Worm (Caenorhabditis elegans) whole organism, L4 larva: ENCODE data around the gene pes-23.

ENCODE experiments used
- D1046.2 ChIP-seq: fragments of 200-800 bp; sonication (Bioruptor generic); IDR thresholded peaks from 2 replicates; pipeline ENCODE4 v1.3.6; 2022; ENCODE audit warnings: missing genetic modification characterization, missing compliant biosample characterization
- F26F4.8 ChIP-seq: fragments of 200-800 bp; sonication (Bioruptor generic); conservative IDR thresholded peaks from 2 replicates; pipeline ENCODE4 v1.3.6; 2022; ENCODE audit warnings: missing genetic modification characterization, missing compliant biosample characterization
- F37D6.2 ChIP-seq: sonication (generic microtip); optimal IDR thresholded peaks from 2 replicates; lab custom pipeline; 2016; ENCODE audit warnings: mild to moderate bottlenecking, missing genetic modification characterization, missing compliant biosample characterization
- F49E8.2 ChIP-seq: sonication (generic microtip); optimal IDR thresholded peaks from 2 replicates; lab custom pipeline; 2016; ENCODE audit warnings: missing compliant biosample characterization, mild to moderate bottlenecking, missing genetic modification characterization, borderline replicate concordance
- T20F7.1 ChIP-seq: fragments of 200-800 bp; sonication (Bioruptor generic); optimal IDR thresholded peaks from 2 replicates; lab custom pipeline; 2018; ENCODE audit warnings: mild to moderate bottlenecking, missing genetic modification characterization, missing compliant biosample characterization
- T26A8.4 ChIP-seq: fragments of 200-800 bp; sonication (Bioruptor generic); IDR thresholded peaks from 2 replicates; pipeline ENCODE4 v1.3.6; 2022; ENCODE audit warnings: missing genetic modification characterization, missing compliant biosample characterization
- Y105C5A.15 ChIP-seq: fragments of 200-800 bp; sonication (Bioruptor generic); IDR thresholded peaks from 2 replicates; pipeline ENCODE4 v1.3.6; 2022; ENCODE audit warnings: missing genetic modification characterization, missing compliant biosample characterization
- ZK337.2 ChIP-seq: fragments of 200-800 bp; sonication (Bioruptor generic); IDR thresholded peaks from 2 replicates; pipeline ENCODE4 v1.3.6; 2022; ENCODE audit warnings: missing genetic modification reagents, missing genetic modification characterization, missing compliant biosample characterization
- aha-1 ChIP-seq: fragments of 150-350 bp; peaks from one replicate; lab custom pipeline; 2014; ENCODE audit warnings: missing biosample characterization, missing genetic modification characterization
- aly-2 ChIP-seq: sonication (generic microtip); optimal IDR thresholded peaks from 2 replicates; lab custom pipeline; 2018; ENCODE audit warnings: missing biosample characterization, missing genetic modification characterization
- arid-1 ChIP-seq: fragments of 200-800 bp; sonication (Bioruptor generic); conservative IDR thresholded peaks from 2 replicates; pipeline ENCODE4 v1.3.6; 2022; ENCODE audit warnings: missing genetic modification reagents, missing genetic modification characterization, missing compliant biosample characterization
- ceh-20 ChIP-seq: fragments of 200-800 bp; sonication (Bioruptor generic); IDR thresholded peaks from 2 replicates; pipeline ENCODE4 v1.3.6; 2022; ENCODE audit warnings: missing genetic modification reagents, missing genetic modification characterization, missing compliant biosample characterization
- ces-1 ChIP-seq: fragments of 150-350 bp; sonication (generic microtip); optimal IDR thresholded peaks from 4 replicates; lab custom pipeline; 2014; ENCODE audit warnings: missing biosample characterization, missing genetic modification reagents, missing genetic modification characterization
- ctbp-1 ChIP-seq: fragments of 200-800 bp; sonication (Bioruptor generic); IDR thresholded peaks from 2 replicates; pipeline ENCODE4 v1.3.6; 2022; ENCODE audit warnings: missing genetic modification reagents, missing genetic modification characterization, missing compliant biosample characterization
- daf-12 ChIP-seq: fragments of 150-350 bp; optimal IDR thresholded peaks from 2 replicates; lab custom pipeline; 2014; ENCODE audit warnings: missing biosample characterization, missing genetic modification reagents, missing genetic modification characterization
- daf-16 ChIP-seq, 3 experiments: sonication (generic microtip); optimal IDR thresholded peaks; 2 replicates each; lab custom pipeline; 2016 to 2017; ENCODE audit warnings: missing genetic modification characterization in 3 of 3, missing genetic modification reagents in 3 of 3, mild to moderate bottlenecking in 2 of 3, missing compliant biosample characterization in 2 of 3, missing biosample characterization in 1 of 3, moderate library complexity in 1 of 3
- daf-19 ChIP-seq: fragments of 200-800 bp; sonication (Bioruptor generic); conservative IDR thresholded peaks from 2 replicates; pipeline ENCODE4 v1.3.6; 2022; ENCODE audit warnings: missing genetic modification characterization, missing compliant biosample characterization
- dmd-6 ChIP-seq: fragments of 200-800 bp; sonication (Bioruptor generic); IDR thresholded peaks from 2 replicates; pipeline ENCODE4 v1.3.6; 2022; ENCODE audit warnings: missing genetic modification reagents, missing genetic modification characterization, missing compliant biosample characterization
- dpl-1 ChIP-seq: fragments of 150-350 bp; optimal IDR thresholded peaks from 2 replicates; lab custom pipeline; 2014; ENCODE audit warnings: missing biosample characterization, missing genetic modification reagents, missing genetic modification characterization
- duxl-1 ChIP-seq: sonication (generic microtip); optimal IDR thresholded peaks from 2 replicates; lab custom pipeline; 2016; ENCODE audit warnings: mild to moderate bottlenecking, missing genetic modification characterization, moderate library complexity, missing compliant biosample characterization; ENCODE audit not compliant: poor library complexity
- dve-1 ChIP-seq: sonication (generic microtip); optimal IDR thresholded peaks from 2 replicates; lab custom pipeline; 2017; ENCODE audit warnings: antibody characterized with exemption, mild to moderate bottlenecking, missing genetic modification characterization, missing compliant biosample characterization; ENCODE audit not compliant: insufficient read depth
- egl-43 ChIP-seq: fragments of 200-800 bp; sonication (Bioruptor generic); IDR thresholded peaks from 2 replicates; pipeline ENCODE4 v1.3.6; 2022; ENCODE audit warnings: missing genetic modification reagents, missing genetic modification characterization, missing compliant biosample characterization
- fos-1 ChIP-seq: fragments of 150-350 bp; optimal IDR thresholded peaks from 2 replicates; lab custom pipeline; 2014; ENCODE audit warnings: missing biosample characterization, missing genetic modification characterization
- hlh-11 ChIP-seq: fragments of 200-800 bp; sonication (Bioruptor generic); optimal IDR thresholded peaks from 2 replicates; lab custom pipeline; 2018; ENCODE audit warnings: mild to moderate bottlenecking, missing genetic modification characterization, missing compliant biosample characterization
- lin-38 ChIP-seq: fragments of 200-800 bp; sonication (Bioruptor generic); IDR thresholded peaks from 2 replicates; pipeline ENCODE4 v1.3.6; 2022; ENCODE audit warnings: missing genetic modification reagents, missing genetic modification characterization, missing compliant biosample characterization
- lir-3 ChIP-seq: sonication (generic microtip); optimal IDR thresholded peaks from 2 replicates; lab custom pipeline; 2016; ENCODE audit warnings: mild to moderate bottlenecking, missing genetic modification characterization, missing compliant biosample characterization
- madf-5 ChIP-seq, 2 experiments: fragments of 200-800 bp; sonication (Bioruptor generic); IDR thresholded peaks; 2 replicates each; pipeline ENCODE4 v1.3.6; 2022; ENCODE audit warnings: missing compliant biosample characterization in 2 of 2, missing genetic modification characterization in 2 of 2
- mes-2 ChIP-seq: sonication (generic microtip); optimal IDR thresholded peaks from 2 replicates; lab custom pipeline; 2016; ENCODE audit warnings: missing genotype, mild to moderate bottlenecking, missing genetic modification characterization, missing compliant biosample characterization; ENCODE audit not compliant: poor library complexity, severe bottlenecking
- mxl-2 ChIP-seq: fragments of 200-800 bp; sonication (Bioruptor generic); conservative IDR thresholded peaks from 2 replicates; pipeline ENCODE4 v1.3.6; 2022; ENCODE audit warnings: missing genetic modification reagents, missing genetic modification characterization, missing compliant biosample characterization
- mxl-3 ChIP-seq: fragments of 200-800 bp; sonication (Bioruptor generic); optimal IDR thresholded peaks from 2 replicates; lab custom pipeline; 2018; ENCODE audit warnings: mild to moderate bottlenecking, missing genetic modification characterization, missing compliant biosample characterization
- nhr-25 ChIP-seq: sonication (generic microtip); optimal IDR thresholded peaks from 2 replicates; lab custom pipeline; 2017; ENCODE audit warnings: missing genetic modification characterization, mild to moderate bottlenecking, missing compliant biosample characterization, antibody characterized with exemption, moderate library complexity, borderline replicate concordance; ENCODE audit not compliant: insufficient read depth
- nhr-28 ChIP-seq: fragments of 150-350 bp; optimal IDR thresholded peaks from 2 replicates; lab custom pipeline; 2014; ENCODE audit warnings: missing biosample characterization, missing genetic modification characterization
- pqm-1 ChIP-seq: sonication (generic microtip); optimal IDR thresholded peaks from 2 replicates; lab custom pipeline; 2017; ENCODE audit warnings: missing biosample characterization, missing genetic modification characterization
- saeg-2 ChIP-seq: fragments of 200-800 bp; sonication (Bioruptor generic); IDR thresholded peaks from 2 replicates; pipeline ENCODE4 v1.3.6; 2022; ENCODE audit warnings: missing genetic modification reagents, missing genetic modification characterization, missing compliant biosample characterization
- tag-97 ChIP-seq: fragments of 200-800 bp; sonication (Bioruptor generic); IDR thresholded peaks from 2 replicates; pipeline ENCODE4 v1.3.6; 2022; ENCODE audit warnings: missing genetic modification characterization, missing compliant biosample characterization
- tra-1 ChIP-seq: fragments of 200-800 bp; sonication (Bioruptor generic); IDR thresholded peaks from 2 replicates; pipeline ENCODE4 v1.3.6; 2022; ENCODE audit warnings: missing genetic modification reagents, missing genetic modification characterization, missing compliant biosample characterization
- unc-130 ChIP-seq: sonication (generic microtip); optimal IDR thresholded peaks from 2 replicates; lab custom pipeline; 2016; ENCODE audit warnings: missing genetic modification reagents, missing genetic modification characterization, missing compliant biosample characterization
- unc-62 ChIP-seq, 3 experiments: fragments of 150-350 bp in 1 of 3; sonication (generic microtip); optimal IDR thresholded peaks in 2 of 3; peaks in 1 of 3; 1 replicate in 1 of 3; 2 replicates in 2 of 3; lab custom pipeline; 2014 to 2017; ENCODE audit warnings: missing biosample characterization in 3 of 3, missing genetic modification characterization in 3 of 3, missing genetic modification reagents in 3 of 3, missing genotype in 1 of 3
- vab-7 ChIP-seq: fragments of 200-800 bp; sonication (Bioruptor generic); IDR thresholded peaks from 2 replicates; pipeline ENCODE4 v1.3.6; 2022; ENCODE audit warnings: missing genetic modification reagents, missing genetic modification characterization, missing compliant biosample characterization
- zag-1 ChIP-seq: fragments of 150-350 bp; optimal IDR thresholded peaks from 2 replicates; lab custom pipeline; 2014; ENCODE audit warnings: missing biosample characterization, missing genetic modification characterization
- zfp-2 ChIP-seq: sonication (generic microtip); optimal IDR thresholded peaks from 2 replicates; lab custom pipeline; 2016; ENCODE audit warnings: mild to moderate bottlenecking, missing genetic modification characterization, missing compliant biosample characterization
- ztf-11 ChIP-seq: fragments of 150-350 bp; optimal IDR thresholded peaks from 2 replicates; lab custom pipeline; 2014; ENCODE audit warnings: missing biosample characterization, missing genetic modification characterization

The pes-23 gene

ce11 chrX:6926952-6927351 is 25.8 kb downstream of the pes-23 start:
- TF ChIP-seq fos-1 (tag; lab: Kevin White, UChicago) = no peak
- no peak for TF ChIP-seq ctbp-1 (GFP tag; lab: Robert Waterston, UW)
- no peak for TF ChIP-seq dpl-1 (GFP tag; lab: Kevin White, UChicago)
- TF ChIP-seq dmd-6 (GFP tag; lab: Robert Waterston, UW) = no peak
- no peak for TF ChIP-seq F49E8.2
- no peak for TF ChIP-seq duxl-1 (tag; lab: Kevin White, UChicago)
- TF ChIP-seq saeg-2 = no peak
- no peak for TF ChIP-seq T26A8.4 (GFP tag; lab: Robert Waterston, UW)
- TF ChIP-seq hlh-11 (tag; lab: Kevin White, UChicago) = peak; percentile 31
- no peak for TF ChIP-seq Y105C5A.15 (GFP tag; lab: Robert Waterston, UW)
- no peak for TF ChIP-seq unc-130 (GFP tag; lab: Kevin White, UChicago)
- TF ChIP-seq daf-19 (GFP tag; lab: Robert Waterston, UW) = no peak
- TF ChIP-seq arid-1 = no peak
- TF ChIP-seq daf-12 (tag; lab: Kevin White, UChicago) = no peak
- TF ChIP-seq F37D6.2 = no peak
- TF ChIP-seq lir-3 (tag; lab: Kevin White, UChicago) = no peak
- no peak for TF ChIP-seq egl-43 (GFP tag; lab: Robert Waterston, UW)
- TF ChIP-seq D1046.2 = no peak
- no peak for TF ChIP-seq ceh-20 (GFP tag; lab: Robert Waterston, UW)
- TF ChIP-seq madf-5 (GFP tag; IDR thresholded peaks at IDR 0.05; lab: Robert Waterston, UW) = no peak
- no peak for TF ChIP-seq F26F4.8 (GFP tag; lab: Robert Waterston, UW)
- no peak for TF ChIP-seq zag-1 (tag; lab: Kevin White, UChicago)
- TF ChIP-seq aha-1 (tag; lab: Kevin White, UChicago) = peak; percentile 81
- TF ChIP-seq T20F7.1 (GFP tag; lab: Kevin White, UChicago) = no peak
- TF ChIP-seq tag-97 = no peak
- no peak for TF ChIP-seq ztf-11 (tag; lab: Kevin White, UChicago)
- no peak for TF ChIP-seq aly-2
- TF ChIP-seq mes-2 (tag; lab: Kevin White, UChicago) = no peak
- peak; percentile 61 for TF ChIP-seq dve-1 (tag; lab: Kevin White, UChicago)
- TF ChIP-seq ces-1 (GFP tag; lab: Kevin White, UChicago) = no peak
- TF ChIP-seq zfp-2 (tag; lab: Kevin White, UChicago) = no peak
- TF ChIP-seq daf-16 (GFP tag; optimal IDR thresholded peaks at IDR 0.05; lab: Kevin White, UChicago) = no peak
- TF ChIP-seq daf-16 (tag; optimal IDR thresholded peaks at IDR 0.05; lab: Kevin White, UChicago) = peak; percentile 92
- no peak for TF ChIP-seq nhr-25 (tag; lab: Kevin White, UChicago)
- no peak for TF ChIP-seq tra-1 (GFP tag; lab: Robert Waterston, UW)
- TF ChIP-seq unc-62 (GFP tag; optimal IDR thresholded peaks at IDR 0.05 in 1 of 2; lab: Kevin White, UChicago) = peak in 1 of 2 experiments; percentile 70
- no peak for TF ChIP-seq unc-62 (tag; optimal IDR thresholded peaks at IDR 0.05; lab: Kevin White, UChicago)
- TF ChIP-seq pqm-1 (tag; lab: Kevin White, UChicago) = peak; percentile 64
- no peak for TF ChIP-seq vab-7
- TF ChIP-seq, all 104 proteins: peak for 6

ce11 chrX:6928578-6928977 is 27.4 kb downstream of the pes-23 start, which contains the start of gene F14B8.5:
F14B8.5 (minus strand) TSS chrX:6928704.
- TF ChIP-seq aha-1 (tag; lab: Kevin White, UChicago) = peak; percentile 87
- TF ChIP-seq ceh-20 (GFP tag; lab: Robert Waterston, UW) = no peak
- peak; percentile 45 for TF ChIP-seq hlh-11 (tag; lab: Kevin White, UChicago)
- TF ChIP-seq daf-16 (GFP tag; optimal IDR thresholded peaks at IDR 0.05; lab: Kevin White, UChicago) = no peak
- TF ChIP-seq daf-16 (tag; optimal IDR thresholded peaks at IDR 0.05; lab: Kevin White, UChicago) = peak; percentile 46
- peak; percentile 22; the same call in 1 of the 2 replicates for TF ChIP-seq dmd-6 (GFP tag; lab: Robert Waterston, UW)
- no peak for TF ChIP-seq lin-38 (GFP tag; lab: Robert Waterston, UW)
- no peak for TF ChIP-seq mxl-2 (GFP tag; lab: Robert Waterston, UW)
- TF ChIP-seq nhr-28 = peak; percentile 11
- TF ChIP-seq mxl-3 (GFP tag; lab: Kevin White, UChicago) = no peak
- peak; percentile 1 for TF ChIP-seq dve-1 (tag; lab: Kevin White, UChicago)
- no peak for TF ChIP-seq ZK337.2 (GFP tag; lab: Robert Waterston, UW)
- peak; percentile 14 for TF ChIP-seq pqm-1 (tag; lab: Kevin White, UChicago)
